Worm (Caenorhabditis elegans) whole organism, L2 larva: Measurements from ENCODE around the gene F16B3.2.

Experiments used
- C34F6.9 ChIP-seq: fragments of 150-350 bp; optimal IDR thresholded peaks from 2 replicates; lab custom pipeline; 2014; ENCODE audit warnings: missing biosample characterization, missing genetic modification characterization
- F13H6.1 ChIP-seq: sonication (generic microtip); optimal IDR thresholded peaks from 2 replicates; lab custom pipeline; 2016; ENCODE audit warnings: missing genetic modification characterization, missing compliant biosample characterization
- R02D3.7 ChIP-seq: fragments of 150-350 bp; optimal IDR thresholded peaks from 2 replicates; lab custom pipeline; 2014; ENCODE audit warnings: missing biosample characterization, missing genetic modification characterization
- Y55F3AM.14 ChIP-seq: fragments of 200-800 bp; sonication (Bioruptor generic); optimal IDR thresholded peaks from 2 replicates; lab custom pipeline; 2018; ENCODE audit warnings: mild to moderate bottlenecking, missing genetic modification characterization, missing compliant biosample characterization
- ZK546.5 ChIP-seq: sonication (generic microtip); optimal IDR thresholded peaks from 2 replicates; lab custom pipeline; 2017; ENCODE audit warnings: missing biosample characterization, missing genetic modification characterization
- ama-1 ChIP-seq: fragments of 150-350 bp; optimal IDR thresholded peaks from 2 replicates; lab custom pipeline; 2018; ENCODE audit warnings: inconsistent platforms
- blmp-1 ChIP-seq: sonication (generic microtip); optimal IDR thresholded peaks from 2 replicates; lab custom pipeline; 2017; ENCODE audit warnings: missing genetic modification characterization, mild to moderate bottlenecking, missing compliant biosample characterization, antibody characterized with exemption, moderate library complexity; ENCODE audit not compliant: insufficient read depth
- ceh-16 ChIP-seq: fragments of 150-350 bp; optimal IDR thresholded peaks from 2 replicates; lab custom pipeline; 2014; ENCODE audit warnings: missing biosample characterization, missing genetic modification characterization
- crh-2 ChIP-seq: sonication (generic microtip); optimal IDR thresholded peaks from 2 replicates; lab custom pipeline; 2017; ENCODE audit warnings: missing biosample characterization, missing genetic modification characterization
- dmd-4 ChIP-seq: sonication (generic microtip); optimal IDR thresholded peaks from 2 replicates; lab custom pipeline; 2017; ENCODE audit warnings: missing biosample characterization, missing genetic modification characterization
- egl-27 ChIP-seq: sonication (generic microtip); optimal IDR thresholded peaks from 3 replicates; lab custom pipeline; 2017; ENCODE audit warnings: missing biosample characterization, missing genetic modification reagents, missing genetic modification characterization
- elt-1 ChIP-seq: fragments of 150-350 bp; optimal IDR thresholded peaks from 2 replicates; lab custom pipeline; 2014; ENCODE audit warnings: missing biosample characterization, missing genetic modification characterization
- elt-3 ChIP-seq: sonication (generic microtip); optimal IDR thresholded peaks from 2 replicates; lab custom pipeline; 2017; ENCODE audit warnings: missing biosample characterization, missing genetic modification characterization
- lin-11 ChIP-seq: fragments of 150-350 bp; sonication (generic microtip); optimal IDR thresholded peaks from 2 replicates; lab custom pipeline; 2014; ENCODE audit warnings: missing biosample characterization, missing genetic modification characterization, inconsistent platforms, mixed read lengths
- lin-13 ChIP-seq: fragments of 150-350 bp; optimal IDR thresholded peaks from 2 replicates; lab custom pipeline; 2014; ENCODE audit warnings: missing biosample characterization, missing genetic modification reagents, missing genetic modification characterization
- mbf-1 ChIP-seq: sonication (generic microtip); optimal IDR thresholded peaks from 2 replicates; lab custom pipeline; 2017; ENCODE audit warnings: missing biosample characterization, missing genetic modification characterization
- nhr-10 ChIP-seq: sonication (generic microtip); optimal IDR thresholded peaks from 2 replicates; lab custom pipeline; 2017; ENCODE audit warnings: missing biosample characterization, missing genetic modification characterization
- nhr-12 ChIP-seq: fragments of 150-350 bp; optimal IDR thresholded peaks from 2 replicates; lab custom pipeline; 2014; ENCODE audit warnings: missing biosample characterization, missing genetic modification characterization
- nhr-129 ChIP-seq: fragments of 150-350 bp; optimal IDR thresholded peaks from 2 replicates; lab custom pipeline; 2014; ENCODE audit warnings: missing biosample characterization, missing genetic modification characterization
- nhr-21 ChIP-seq: fragments of 150-350 bp; optimal IDR thresholded peaks from 2 replicates; lab custom pipeline; 2014; ENCODE audit warnings: missing biosample characterization, missing genetic modification characterization
- nhr-237 ChIP-seq: fragments of 150-350 bp; optimal IDR thresholded peaks from 2 replicates; lab custom pipeline; 2014; ENCODE audit warnings: missing biosample characterization, missing genetic modification characterization
- nhr-25 ChIP-seq: fragments of 150-350 bp; sonication (generic microtip); optimal IDR thresholded peaks from 3 replicates; lab custom pipeline; 2014; ENCODE audit warnings: missing biosample characterization, missing genetic modification characterization
- nhr-77 ChIP-seq: fragments of 150-350 bp; optimal IDR thresholded peaks from 2 replicates; lab custom pipeline; 2014; ENCODE audit warnings: missing biosample characterization, missing genetic modification characterization
- peb-1 ChIP-seq: fragments of 150-350 bp; optimal IDR thresholded peaks from 2 replicates; lab custom pipeline; 2014; ENCODE audit warnings: missing biosample characterization, missing genetic modification characterization
- sem-4 ChIP-seq: fragments of 150-350 bp; optimal IDR thresholded peaks from 2 replicates; lab custom pipeline; 2014; ENCODE audit warnings: missing biosample characterization, missing genetic modification reagents, missing genetic modification characterization
- skn-1 ChIP-seq: sonication (generic microtip); optimal IDR thresholded peaks from 2 replicates; lab custom pipeline; 2017; ENCODE audit warnings: missing biosample characterization, missing genetic modification characterization
- sma-3 ChIP-seq: sonication (generic microtip); optimal IDR thresholded peaks from 2 replicates; lab custom pipeline; 2016; ENCODE audit warnings: missing genetic modification reagents, missing genetic modification characterization, missing compliant biosample characterization
- sma-9 ChIP-seq, 2 experiments: fragments of 150-350 bp in 1 of 2; sonication (generic microtip) in 1 of 2; optimal IDR thresholded peaks; 2 replicates each; lab custom pipeline; 2014 to 2016; ENCODE audit warnings: missing genetic modification characterization in 2 of 2, mild to moderate bottlenecking in 1 of 2, missing biosample characterization in 1 of 2, missing compliant biosample characterization in 1 of 2, missing genetic modification reagents in 1 of 2, moderate library complexity in 1 of 2
- unc-62 ChIP-seq: fragments of 150-350 bp; optimal IDR thresholded peaks from 2 replicates; lab custom pipeline; 2014; ENCODE audit warnings: missing biosample characterization, missing genetic modification reagents, missing genetic modification characterization
- ztf-1 ChIP-seq: fragments of 200-800 bp; sonication (Bioruptor generic); conservative IDR thresholded peaks from 2 replicates; pipeline ENCODE4 v1.3.6; 2022; ENCODE audit warnings: missing genetic modification characterization, missing compliant biosample characterization
- ztf-11 ChIP-seq: sonication (generic microtip); optimal IDR thresholded peaks from 2 replicates; lab custom pipeline; 2017; ENCODE audit warnings: missing biosample characterization, missing genetic modification characterization
- ztf-4 ChIP-seq: fragments of 150-350 bp; optimal IDR thresholded peaks from 2 replicates; lab custom pipeline; 2014; ENCODE audit warnings: missing biosample characterization, missing genetic modification characterization

The F16B3.2 gene

ce11 chrV:1337701-1338100 lies 22.8 kb downstream of the F16B3.2 start:
- no peak for TF ChIP-seq ztf-11 (tag; lab: Kevin White, UChicago)

ce11 chrV:1341276-1342050 lies 26.5 kb downstream of the F16B3.2 start:
- TF ChIP-seq ztf-1 (GFP tag; lab: Robert Waterston, UW) (no peak), sma-9 (GFP tag; optimal IDR thresholded peaks at IDR 0.05; lab: Kevin White, UChicago) (peak; percentile 9), sma-9 (tag; optimal IDR thresholded peaks at IDR 0.05; lab: Kevin White, UChicago) (no peak)

DNA sequence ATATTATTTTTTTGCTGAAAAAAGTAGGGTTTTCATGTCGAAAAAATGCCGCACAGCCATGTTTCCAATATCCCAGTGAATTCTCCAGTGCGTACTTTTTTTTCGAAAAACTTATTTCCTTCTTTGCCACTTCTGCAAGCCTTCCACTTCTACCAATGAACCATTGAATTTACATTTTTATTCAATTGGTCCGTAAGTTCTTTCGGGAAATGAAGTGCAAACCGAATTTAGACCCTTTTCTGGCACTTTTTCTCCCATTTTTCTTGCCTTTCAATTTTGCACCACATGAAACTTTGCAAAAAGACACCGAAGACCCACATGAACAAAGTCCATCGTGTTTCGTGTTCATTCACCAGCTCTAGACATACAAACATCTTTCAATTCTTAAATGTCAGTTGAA lies 27.8 kb downstream of the F16B3.2 start:
- TF ChIP-seq elt-1 (tag; lab: Kevin White, UChicago) (no peak), nhr-237 (no peak), nhr-129 (tag; lab: Kevin White, UChicago) (no peak), lin-13 (GFP tag; lab: Kevin White, UChicago) (no peak), lin-11 (no peak), F13H6.1 (tag; lab: Kevin White, UChicago) (no peak), unc-62 (no peak), nhr-21 (no peak), blmp-1 (tag; lab: Kevin White, UChicago) (no peak), skn-1 (no peak), sma-9 (GFP tag; optimal IDR thresholded peaks at IDR 0.05; lab: Kevin White, UChicago) (no peak), sma-9 (tag; optimal IDR thresholded peaks at IDR 0.05; lab: Kevin White, UChicago) (no peak), peb-1 (no peak), ztf-11 (tag; lab: Kevin White, UChicago) (no peak)

DNA sequence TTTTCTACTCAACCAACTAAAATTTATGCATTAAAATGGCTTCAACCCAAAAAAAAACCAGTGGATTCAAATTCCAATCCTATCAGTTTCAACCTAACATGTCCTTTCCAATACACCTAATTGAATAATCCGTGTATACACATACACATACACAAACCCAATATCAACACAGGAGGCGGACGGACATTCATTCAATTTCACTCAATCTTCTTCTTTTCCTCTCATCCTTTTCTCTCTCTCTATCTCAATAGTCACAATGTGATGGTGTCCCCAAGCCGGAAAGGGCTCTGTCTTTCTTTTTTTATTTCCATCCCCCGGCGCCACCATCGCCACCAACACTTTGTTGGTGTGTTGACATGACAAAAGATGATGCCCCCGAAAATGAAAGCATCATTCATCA lies 34.9 kb downstream of the F16B3.2 start:
- TF ChIP-seq sem-4 (tag; lab: Kevin White, UChicago) (peak; percentile 65), nhr-77 (no peak), dmd-4 (tag; lab: Kevin White, UChicago) (no peak), elt-3 (tag; lab: Kevin White, UChicago) (no peak), sma-9 (GFP tag; optimal IDR thresholded peaks at IDR 0.05; lab: Kevin White, UChicago) (peak; percentile 9), sma-9 (tag; optimal IDR thresholded peaks at IDR 0.05; lab: Kevin White, UChicago) (no peak), mbf-1 (tag; lab: Kevin White, UChicago) (no peak), C34F6.9 (tag; lab: Kevin White, UChicago) (peak; percentile 15), elt-1 (tag; lab: Kevin White, UChicago) (no peak), ztf-1 (GFP tag; lab: Robert Waterston, UW) (no peak)

DNA sequence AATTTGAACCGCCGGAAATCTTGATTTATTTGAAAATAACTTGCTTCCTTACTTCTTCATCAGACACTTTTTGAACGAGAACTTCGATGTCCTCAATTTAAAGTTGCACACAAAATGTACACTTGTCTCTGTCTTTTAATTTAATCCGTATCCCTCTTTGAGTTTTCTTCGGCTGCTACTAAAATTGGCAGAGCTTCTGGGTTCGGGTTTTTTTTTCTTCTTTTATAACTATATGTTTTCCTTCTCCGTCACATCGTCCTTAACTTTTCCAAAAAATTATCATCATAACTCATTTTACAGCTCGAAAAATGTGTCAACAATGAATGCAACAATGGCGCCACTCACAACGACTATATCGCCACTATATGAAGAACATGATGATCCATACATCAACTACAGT lies 36.9 kb downstream of the F16B3.2 start, which contains the start of gene glb-33:
TSS of gene glb-33 (plus strand) at position 301 of the 400 bp plus-strand sequence.
- no peak for TF ChIP-seq sma-9 (GFP tag; optimal IDR thresholded peaks at IDR 0.05; lab: Kevin White, UChicago)
- no peak for TF ChIP-seq sma-9 (tag; optimal IDR thresholded peaks at IDR 0.05; lab: Kevin White, UChicago)
- no peak for TF ChIP-seq Y55F3AM.14 (GFP tag; lab: Kevin White, UChicago)
- TF ChIP-seq dmd-4 (tag; lab: Kevin White, UChicago): no peak
- TF ChIP-seq ceh-16: no peak
- no peak for TF ChIP-seq sma-3 (GFP tag; lab: Kevin White, UChicago)
- TF ChIP-seq nhr-10: no peak
- TF ChIP-seq nhr-25 (tag; lab: Kevin White, UChicago): no peak
- no peak for TF ChIP-seq sem-4 (tag; lab: Kevin White, UChicago)
- TF ChIP-seq crh-2 (tag; lab: Kevin White, UChicago): no peak
- no peak for TF ChIP-seq ama-1 (lab: Kevin White, UChicago)
- no peak for TF ChIP-seq blmp-1 (tag; lab: Kevin White, UChicago)
- TF ChIP-seq nhr-21: no peak
- TF ChIP-seq peb-1: no peak
- TF ChIP-seq elt-3 (tag; lab: Kevin White, UChicago): no peak
- no peak for TF ChIP-seq egl-27 (tag; lab: Kevin White, UChicago)
- TF ChIP-seq lin-11: no peak
- no peak for TF ChIP-seq nhr-237

DNA sequence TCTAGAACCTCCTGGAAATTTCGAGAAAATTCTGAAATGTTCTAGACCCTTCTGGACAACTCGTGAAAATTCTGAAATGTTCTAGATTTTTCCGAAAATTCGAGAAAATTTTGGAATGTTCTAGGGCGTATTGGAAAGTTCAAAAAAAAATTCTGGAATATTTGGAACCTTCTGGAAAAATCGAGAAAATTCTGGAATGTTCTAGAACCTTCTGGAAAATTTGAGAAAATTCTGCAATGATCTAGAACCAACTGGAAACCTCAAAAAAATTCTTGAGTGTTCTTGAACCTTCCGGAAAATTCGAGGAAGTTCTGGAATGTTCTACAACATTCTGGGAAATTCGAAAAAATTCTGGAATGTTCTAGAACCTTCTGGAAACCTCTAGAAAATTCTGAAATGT lies 37.4 kb downstream of the F16B3.2 start:
- TF ChIP-seq ztf-4 (tag; lab: Kevin White, UChicago) (no peak), R02D3.7 (no peak), nhr-21 (no peak), elt-1 (tag; lab: Kevin White, UChicago) (no peak), ZK546.5 (tag; lab: Kevin White, UChicago) (no peak), nhr-12 (tag; lab: Kevin White, UChicago) (no peak)
